Fruit fly (Drosophila melanogaster) whole organism, pupa: ENCODE measurements around the gene CG13284.
A peak's percentile ranks its signal among the peaks of the same experiment; 100 is the strongest.

Source experiments
- CG15710 ChIP-seq: fragments of 200-800 bp; sonication (Bioruptor generic); optimal IDR thresholded peaks from 2 replicates; lab custom pipeline; 2018; ENCODE audit warnings: missing biosample characterization, mild to moderate bottlenecking, missing genetic modification characterization, moderate library complexity
- CG34367 ChIP-seq: fragments of 200-800 bp; sonication (Bioruptor generic); optimal IDR thresholded peaks from 2 replicates; lab custom pipeline; 2018; ENCODE audit warnings: missing biosample characterization, mild to moderate bottlenecking, missing genetic modification characterization
- CG4496 ChIP-seq: fragments of 200-800 bp; sonication (Bioruptor generic); IDR thresholded peaks from 3 replicates; pipeline ENCODE4 v1.3.6; 2022; ENCODE audit warnings: missing biosample characterization, missing genetic modification characterization
- CG8159 ChIP-seq: fragments of 200-800 bp; sonication (Bioruptor generic); optimal IDR thresholded peaks from 3 replicates; lab custom pipeline; 2018; ENCODE audit warnings: missing biosample characterization, mild to moderate bottlenecking, missing genetic modification characterization, moderate library complexity
- CG8301 ChIP-seq: fragments of 200-800 bp; sonication (Bioruptor generic); optimal IDR thresholded peaks from 2 replicates; lab custom pipeline; 2018; ENCODE audit warnings: missing biosample characterization, mild to moderate bottlenecking, missing genetic modification characterization
- CG9948 ChIP-seq: fragments of 200-800 bp; sonication (Bioruptor generic); optimal IDR thresholded peaks from 2 replicates; lab custom pipeline; 2018; ENCODE audit warnings: missing biosample characterization, mild to moderate bottlenecking, missing genetic modification characterization, moderate library complexity
- EcR ChIP-seq: fragments of 200-800 bp; sonication (Bioruptor generic); optimal IDR thresholded peaks from 3 replicates; lab custom pipeline; 2019; ENCODE audit warnings: missing biosample characterization, missing genetic modification characterization, mild to moderate bottlenecking, moderate library complexity, missing genetic modification reagents
- Ets98B ChIP-seq: fragments of 200-800 bp; sonication (Bioruptor generic); IDR thresholded peaks from 2 replicates; pipeline ENCODE4 v1.3.6; 2022; ENCODE audit warnings: missing biosample characterization, missing genetic modification characterization
- Snoo ChIP-seq: fragments of 200-800 bp; sonication (Bioruptor generic); optimal IDR thresholded peaks from 3 replicates; lab custom pipeline; 2017; ENCODE audit warnings: missing biosample characterization, mild to moderate bottlenecking, missing genetic modification characterization, inconsistent platforms
- fd96Ca ChIP-seq: fragments of 200-800 bp; sonication (Bioruptor generic); IDR thresholded peaks from 3 replicates; pipeline ENCODE4 v1.3.6; 2022; ENCODE audit warnings: missing biosample characterization, missing genetic modification characterization
- gl ChIP-seq: fragments of 200-800 bp; sonication (Bioruptor generic); optimal IDR thresholded peaks from 2 replicates; lab custom pipeline; 2018; ENCODE audit warnings: missing biosample characterization, mild to moderate bottlenecking, missing genetic modification characterization
- rn ChIP-seq: fragments of 200-800 bp; sonication (Bioruptor generic); IDR thresholded peaks from 2 replicates; pipeline ENCODE4 v1.3.6; 2022; ENCODE audit warnings: missing biosample characterization, missing genetic modification characterization

DNA sequence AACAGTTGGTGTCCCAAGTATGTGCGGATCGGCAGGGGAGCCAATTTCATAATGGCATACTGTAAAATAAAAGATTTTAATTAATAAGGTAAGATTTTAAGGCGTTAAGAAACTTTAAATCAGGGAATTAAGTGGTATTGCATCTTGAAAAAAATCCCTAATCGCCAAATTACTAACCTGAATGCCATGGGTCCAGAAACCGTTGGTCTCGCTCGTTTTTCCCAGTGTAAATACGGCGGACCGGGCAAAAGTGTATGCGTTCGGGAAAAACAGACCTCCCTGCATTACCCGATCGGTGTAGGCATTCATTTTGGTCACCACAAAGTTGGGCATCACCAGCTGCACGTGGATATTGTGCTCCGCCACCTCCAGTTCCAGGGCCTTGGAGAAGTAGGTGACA, 5.2 kb downstream of the CG13284 start:
- peak; percentile 41; the same call in 1 of the 3 replicates for TF ChIP-seq CG4496
- no peak for TF ChIP-seq EcR
- TF ChIP-seq Snoo (tag; lab: Kevin White, UChicago): peak; percentile 40
- no peak; the same call in 2 of the 3 replicates for TF ChIP-seq fd96Ca (GFP tag; lab: Robert Waterston, UW)
- 0 out of 2 replicates have a peak, but pooled peaks have one; percentile 7 for TF ChIP-seq Ets98B
- TF ChIP-seq CG15710: no peak
- TF ChIP-seq CG8159 (tag; lab: Kevin White, UChicago): no peak
- TF ChIP-seq gl (tag; lab: Kevin White, UChicago): no peak
- peak; percentile 7 for TF ChIP-seq CG9948 (tag; lab: Kevin White, UChicago)
- no peak for TF ChIP-seq rn (GFP tag; lab: Robert Waterston, UW)
- TF ChIP-seq CG8301 (tag; lab: Kevin White, UChicago): peak; percentile 28
- no peak for TF ChIP-seq CG34367 (tag; lab: Kevin White, UChicago)
